Fruit fly (Drosophila melanogaster) whole organism, embryonic: Measurements from ENCODE around the gene Ilp5.
A peak's percentile ranks its signal among the peaks of the same experiment; 100 is the strongest.

Experiments
- Abd-B ChIP-seq: fragments of 200-800 bp; sonication (Bioruptor generic); optimal IDR thresholded peaks from 2 replicates; lab custom pipeline; 2018; ENCODE audit warnings: missing biosample characterization, mild to moderate bottlenecking, missing genetic modification characterization, moderate library complexity
- Antp ChIP-seq: fragments of 200-800 bp; sonication (Bioruptor generic); optimal IDR thresholded peaks from 3 replicates; lab custom pipeline; 2016; ENCODE audit warnings: missing biosample characterization, missing genetic modification characterization
- B-H2 ChIP-seq: fragments of 200-800 bp; sonication (Bioruptor generic); optimal IDR thresholded peaks from 2 replicates; lab custom pipeline; 2018; ENCODE audit warnings: missing biosample characterization, mild to moderate bottlenecking, missing genetic modification characterization
- CG10147 ChIP-seq: fragments of 200-800 bp; sonication (Bioruptor generic); optimal IDR thresholded peaks from 2 replicates; lab custom pipeline; 2019; ENCODE audit warnings: missing biosample characterization, mild to moderate bottlenecking, missing genetic modification characterization, moderate library complexity
- CG1024 ChIP-seq: fragments of 200-800 bp; sonication (Bioruptor generic); IDR thresholded peaks from 2 replicates; pipeline ENCODE4 v1.3.6; 2022; ENCODE audit warnings: missing biosample characterization, missing genetic modification characterization
- CG10979 ChIP-seq: fragments of 200-800 bp; sonication (Bioruptor generic); optimal IDR thresholded peaks from 2 replicates; lab custom pipeline; 2018; ENCODE audit warnings: missing biosample characterization, mild to moderate bottlenecking, missing genetic modification characterization, moderate library complexity
- CG11247 ChIP-seq: fragments of 200-800 bp; sonication (Bioruptor generic); IDR thresholded peaks from 2 replicates; pipeline ENCODE4 v1.3.6; 2022; ENCODE audit warnings: missing biosample characterization, missing genetic modification characterization
- CG11696 ChIP-seq: fragments of 200-800 bp; sonication (Bioruptor generic); IDR thresholded peaks from 2 replicates; pipeline ENCODE4 v1.3.6; 2022; ENCODE audit warnings: missing biosample characterization, missing genetic modification characterization
- CG15011 ChIP-seq: fragments of 200-800 bp; sonication (Bioruptor generic); optimal IDR thresholded peaks from 3 replicates; lab custom pipeline; 2018; ENCODE audit warnings: missing biosample characterization, mild to moderate bottlenecking, missing genetic modification characterization
- CG1832 ChIP-seq: fragments of 200-800 bp; sonication (Bioruptor generic); optimal IDR thresholded peaks from 2 replicates; lab custom pipeline; 2017; ENCODE audit warnings: missing biosample characterization, mild to moderate bottlenecking, missing genetic modification characterization, inconsistent platforms
- CG31388 ChIP-seq: fragments of 200-800 bp; sonication (Bioruptor generic); optimal IDR thresholded peaks from 2 replicates; lab custom pipeline; 2016; ENCODE audit warnings: missing biosample characterization, missing genetic modification characterization
- CG32772 ChIP-seq: fragments of 200-800 bp; sonication (Bioruptor generic); IDR thresholded peaks from 2 replicates; pipeline ENCODE4 v1.3.6; 2022; ENCODE audit warnings: missing biosample characterization, missing genetic modification characterization
- CG6272 ChIP-seq: fragments of 200-800 bp; sonication (Bioruptor generic); IDR thresholded peaks from 2 replicates; pipeline ENCODE4 v1.3.6; 2022; ENCODE audit warnings: missing biosample characterization, missing genetic modification characterization
- CG6683 ChIP-seq: fragments of 200-800 bp; sonication (Bioruptor generic); optimal IDR thresholded peaks from 2 replicates; lab custom pipeline; 2017; ENCODE audit warnings: missing biosample characterization, mild to moderate bottlenecking, missing genetic modification characterization, missing genetic modification reagents
- CG8089 ChIP-seq: fragments of 200-800 bp; sonication (Bioruptor generic); optimal IDR thresholded peaks from 3 replicates; lab custom pipeline; 2016; ENCODE audit warnings: missing biosample characterization, missing genetic modification characterization
- CG8388 ChIP-seq: fragments of 200-800 bp; sonication (Bioruptor generic); optimal IDR thresholded peaks from 2 replicates; lab custom pipeline; 2019; ENCODE audit warnings: missing biosample characterization, mild to moderate bottlenecking, missing genetic modification characterization, moderate library complexity
- CHES-1-like ChIP-seq: fragments of 200-800 bp; sonication (Bioruptor generic); optimal IDR thresholded peaks from 2 replicates; lab custom pipeline; 2016; ENCODE audit warnings: missing biosample characterization, missing genetic modification characterization
- Dek ChIP-seq: fragments of 200-800 bp; sonication (Bioruptor generic); optimal IDR thresholded peaks from 3 replicates; lab custom pipeline; 2019; ENCODE audit warnings: missing biosample characterization, mild to moderate bottlenecking, missing genetic modification characterization, moderate library complexity
- ERR ChIP-seq: fragments of 200-800 bp; sonication (Bioruptor generic); optimal IDR thresholded peaks from 2 replicates; lab custom pipeline; 2016; ENCODE audit warnings: missing biosample characterization, missing genetic modification characterization
- GATAe ChIP-seq: fragments of 200-800 bp; sonication (Bioruptor generic); conservative IDR thresholded peaks from 2 replicates; pipeline ENCODE4 v1.3.6; 2022; ENCODE audit warnings: missing biosample characterization, missing genetic modification characterization
- MESR4 ChIP-seq: fragments of 200-800 bp; sonication (Bioruptor generic); optimal IDR thresholded peaks from 2 replicates; lab custom pipeline; 2018; ENCODE audit warnings: missing biosample characterization, mild to moderate bottlenecking, missing genetic modification characterization, moderate library complexity
- MTF-1 ChIP-seq: fragments of 200-800 bp; sonication (Bioruptor generic); optimal IDR thresholded peaks from 2 replicates; lab custom pipeline; 2018; ENCODE audit warnings: missing biosample characterization, mild to moderate bottlenecking, missing genetic modification characterization, borderline replicate concordance
- Meics ChIP-seq: fragments of 200-800 bp; sonication (Bioruptor generic); optimal IDR thresholded peaks from 2 replicates; lab custom pipeline; 2017; ENCODE audit warnings: missing biosample characterization, mild to moderate bottlenecking, missing genetic modification characterization
- Poxn ChIP-seq: fragments of 200-800 bp; sonication (Bioruptor generic); IDR thresholded peaks from 2 replicates; pipeline ENCODE4 v1.3.6; 2022; ENCODE audit warnings: missing biosample characterization, missing genetic modification characterization
- Six4 ChIP-seq: fragments of 200-800 bp; sonication (Bioruptor generic); optimal IDR thresholded peaks from 2 replicates; lab custom pipeline; 2016; ENCODE audit warnings: missing biosample characterization, missing genetic modification characterization
- Spps ChIP-seq: fragments of 200-800 bp; sonication (Bioruptor generic); optimal IDR thresholded peaks from 2 replicates; lab custom pipeline; 2018; ENCODE audit warnings: missing biosample characterization, mild to moderate bottlenecking, missing genetic modification characterization
- Sry-β ChIP-seq: fragments of 200-800 bp; sonication (Bioruptor generic); optimal IDR thresholded peaks from 2 replicates; lab custom pipeline; 2018; ENCODE audit warnings: missing biosample characterization, mild to moderate bottlenecking, missing genetic modification characterization, moderate library complexity
- ac ChIP-seq: fragments of 200-800 bp; sonication (Bioruptor generic); optimal IDR thresholded peaks from 3 replicates; lab custom pipeline; 2017; ENCODE audit warnings: missing biosample characterization, mild to moderate bottlenecking, missing genetic modification characterization
- ara ChIP-seq: fragments of 200-800 bp; sonication (Bioruptor generic); IDR thresholded peaks from 2 replicates; pipeline ENCODE4 v1.3.6; 2022; ENCODE audit warnings: missing biosample characterization, missing genetic modification characterization
- ash1 ChIP-seq: fragments of 200-800 bp; sonication (Bioruptor generic); optimal IDR thresholded peaks from 2 replicates; lab custom pipeline; 2018; ENCODE audit warnings: missing biosample characterization, mild to moderate bottlenecking, missing genetic modification characterization
- az2 ChIP-seq: fragments of 200-800 bp; sonication (Bioruptor generic); optimal IDR thresholded peaks from 3 replicates; lab custom pipeline; 2016; ENCODE audit warnings: missing biosample characterization, missing genetic modification characterization
- cad ChIP-seq: fragments of >200 bp; optimal IDR thresholded peaks from 2 replicates; lab custom pipeline; 2017; ENCODE audit warnings: missing biosample characterization, missing genetic modification characterization
- chinmo ChIP-seq: fragments of 200-800 bp; sonication (Bioruptor generic); IDR thresholded peaks from 4 replicates; pipeline ENCODE4 v1.3.6; 2022; ENCODE audit warnings: missing biosample characterization, missing genetic modification characterization; ENCODE audit not compliant: partially characterized antibody
- chm ChIP-seq: fragments of 200-800 bp; sonication (Bioruptor generic); IDR thresholded peaks from 2 replicates; pipeline ENCODE4 v1.3.6; 2022; ENCODE audit warnings: missing biosample characterization, missing genetic modification characterization
- eve ChIP-seq, 2 experiments: fragments of >200 bp; optimal IDR thresholded peaks; 2 replicates each; lab custom pipeline; 2017; ENCODE audit warnings: missing biosample characterization in 2 of 2, missing genetic modification characterization in 2 of 2
- ewg ChIP-seq: fragments of 200-800 bp; sonication (Bioruptor generic); optimal IDR thresholded peaks from 3 replicates; lab custom pipeline; 2017; ENCODE audit warnings: mild to moderate bottlenecking, missing biosample characterization, missing genetic modification reagents, missing genetic modification characterization
- eyg ChIP-seq: fragments of 200-800 bp; sonication (Bioruptor generic); optimal IDR thresholded peaks from 3 replicates; lab custom pipeline; 2016; ENCODE audit warnings: missing biosample characterization, missing genetic modification characterization
- fd3F ChIP-seq: fragments of 200-800 bp; sonication (Bioruptor generic); optimal IDR thresholded peaks from 2 replicates; lab custom pipeline; 2018; ENCODE audit warnings: missing biosample characterization, mild to moderate bottlenecking, missing genetic modification characterization, moderate library complexity
- grn ChIP-seq: fragments of 200-800 bp; sonication (Bioruptor generic); optimal IDR thresholded peaks from 3 replicates; lab custom pipeline; 2017; ENCODE audit warnings: missing biosample characterization, missing genetic modification characterization
- hth ChIP-seq: fragments of >200 bp; optimal IDR thresholded peaks from 2 replicates; lab custom pipeline; 2017; ENCODE audit warnings: inconsistent platforms
- lab ChIP-seq: fragments of 200-800 bp; sonication (Bioruptor generic); optimal IDR thresholded peaks from 3 replicates; lab custom pipeline; 2017; ENCODE audit warnings: missing biosample characterization, missing genetic modification characterization, mild to moderate bottlenecking, moderate library complexity, missing genetic modification reagents
- lilli ChIP-seq: fragments of 200-800 bp; sonication (Bioruptor generic); optimal IDR thresholded peaks from 3 replicates; lab custom pipeline; 2016; ENCODE audit warnings: missing biosample characterization, missing genetic modification characterization
- nmo ChIP-seq: fragments of 200-800 bp; sonication (Bioruptor generic); optimal IDR thresholded peaks from 2 replicates; lab custom pipeline; 2018; ENCODE audit warnings: missing biosample characterization, mild to moderate bottlenecking, missing genetic modification characterization, moderate library complexity
- otp ChIP-seq: fragments of 200-800 bp; sonication (Bioruptor generic); IDR thresholded peaks from 3 replicates; pipeline ENCODE4, ENCODE4 v1.3.6; 2022; ENCODE audit warnings: missing biosample characterization, missing genetic modification characterization
- ttk ChIP-seq: fragments of 200-800 bp; sonication (Bioruptor generic); IDR thresholded peaks from 2 replicates; pipeline ENCODE4 v2.1.2; 2022; ENCODE audit warnings: missing biosample characterization, missing genetic modification characterization
- unpg ChIP-seq: fragments of 200-800 bp; sonication (Bioruptor generic); optimal IDR thresholded peaks from 3 replicates; lab custom pipeline; 2018; ENCODE audit warnings: missing biosample characterization, mild to moderate bottlenecking, missing genetic modification characterization, moderate library complexity
- vnd ChIP-seq: fragments of 200-800 bp; sonication (Bioruptor generic); IDR thresholded peaks from 3 replicates; pipeline ENCODE4 v1.3.6; 2022; ENCODE audit warnings: missing biosample characterization, missing genetic modification characterization; ENCODE audit not compliant: partially characterized antibody
- wor ChIP-seq: fragments of 200-800 bp; sonication (Bioruptor generic); IDR thresholded peaks from 2 replicates; pipeline ENCODE4 v1.3.6; 2022; ENCODE audit warnings: missing biosample characterization, missing genetic modification characterization
- yki ChIP-seq: fragments of >200 bp; optimal IDR thresholded peaks from 3 replicates; lab custom pipeline; 2018
- z ChIP-seq: fragments of 200-800 bp; sonication (Bioruptor generic); IDR thresholded peaks from 3 replicates; pipeline ENCODE4 v1.3.6; 2022; ENCODE audit warnings: missing biosample characterization, missing genetic modification characterization

The Ilp5 gene

DNA sequence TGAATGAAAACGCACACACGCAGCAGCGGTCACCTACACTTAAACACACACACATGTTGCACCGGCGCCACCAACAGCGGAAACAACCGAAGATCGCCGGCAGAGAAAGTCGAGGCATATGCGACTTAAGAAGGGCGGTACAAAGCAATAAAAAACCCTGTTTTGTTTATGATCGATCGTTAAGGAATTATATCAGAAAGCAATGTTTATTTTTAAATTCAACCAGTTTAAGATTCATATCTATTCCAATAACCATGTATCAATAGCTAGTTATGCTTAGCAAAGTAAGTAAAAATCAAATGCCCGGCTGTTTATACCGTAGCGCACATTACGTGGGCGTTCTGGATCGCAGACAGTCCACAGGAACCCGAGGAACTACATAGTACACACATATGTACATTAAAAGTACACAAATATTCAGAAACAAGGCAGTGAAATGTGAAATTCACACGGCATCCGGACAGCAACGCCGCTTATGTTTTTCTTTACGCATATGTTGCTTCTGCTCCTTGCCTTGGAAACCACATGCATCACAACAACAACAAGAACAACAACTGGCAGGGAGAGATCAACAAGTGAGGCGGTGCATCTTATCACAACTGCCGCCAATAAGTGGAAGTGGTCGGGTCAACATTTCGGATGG lies 32.2 kb upstream of the Ilp5 start (continued):
- TF ChIP-seq cad (GFP tag; lab: Kevin White, UChicago) = no peak
- peak; percentile 96 for TF ChIP-seq CG6272 (GFP tag; lab: Robert Waterston, UW)
- peak; percentile 92 for TF ChIP-seq Dek (tag; lab: Kevin White, UChicago)
- TF ChIP-seq ash1 (GFP tag; lab: Kevin White, UChicago) = peak; percentile 73
- peak; percentile 97 for TF ChIP-seq ttk (GFP tag; lab: Robert Waterston, UW)
- TF ChIP-seq fd3F (GFP tag; lab: Kevin White, UChicago) = peak; percentile 76
- peak; percentile 54 for TF ChIP-seq B-H2 (GFP tag; lab: Kevin White, UChicago)
- peak; percentile 77 for TF ChIP-seq grn
- peak; percentile 94 for TF ChIP-seq CG31388 (GFP tag; lab: Kevin White, UChicago)
- peak; percentile 98 for TF ChIP-seq Antp (GFP tag; lab: Kevin White, UChicago)
- TF ChIP-seq lilli (GFP tag; lab: Kevin White, UChicago) = peak; percentile 96
- TF ChIP-seq Six4 (GFP tag; lab: Kevin White, UChicago) = peak; percentile 97
- TF ChIP-seq CG32772 (GFP tag; lab: Robert Waterston, UW) = peak; percentile 97
- TF ChIP-seq MTF-1 = peak; percentile 96
- peak; percentile 95 for TF ChIP-seq Abd-B (GFP tag; lab: Kevin White, UChicago)
- TF ChIP-seq eyg (GFP tag; lab: Kevin White, UChicago) = peak; percentile 93
- peak; percentile 87 for TF ChIP-seq CG6683
- peak; percentile 97 for TF ChIP-seq ERR (GFP tag; lab: Kevin White, UChicago)
- TF ChIP-seq wor (GFP tag; lab: Robert Waterston, UW) = peak; percentile 97
- peak; percentile 94 for TF ChIP-seq CG15011 (GFP tag; lab: Kevin White, UChicago)
- TF ChIP-seq ewg (GFP tag; lab: Kevin White, UChicago) = peak; percentile 93
- peak; percentile 95 for TF ChIP-seq ac (GFP tag; lab: Kevin White, UChicago)
- TF ChIP-seq CG8388 (GFP tag; lab: Kevin White, UChicago) = peak; percentile 97
- TF ChIP-seq eve (GFP tag; optimal IDR thresholded peaks at IDR 0.05; lab: Kevin White, UChicago) = peak; percentile 97 to 98
- TF ChIP-seq MESR4 (GFP tag; lab: Kevin White, UChicago) = peak; percentile 57
- TF ChIP-seq Poxn = peak; percentile 47; the same call in 1 of the 2 replicates
- TF ChIP-seq hth (lab: Kevin White, UChicago) = no peak
- TF ChIP-seq CG8089 (GFP tag; lab: Kevin White, UChicago) = peak; percentile 97
- TF ChIP-seq CG10979 = peak; percentile 100
- peak; percentile 81; the same call in 2 of the 3 replicates for TF ChIP-seq z (GFP tag; lab: Robert Waterston, UW)
- TF ChIP-seq az2 (GFP tag; lab: Kevin White, UChicago) = peak; percentile 98
- peak; percentile 93 for TF ChIP-seq CG1024 (GFP tag; lab: Robert Waterston, UW)
- TF ChIP-seq CG10147 (GFP tag; lab: Kevin White, UChicago) = peak; percentile 94
- peak; percentile 95 for TF ChIP-seq CG11247 (GFP tag; lab: Robert Waterston, UW)
- peak; percentile 92 for TF ChIP-seq Meics (GFP tag; lab: Kevin White, UChicago)
- peak; percentile 97 for TF ChIP-seq CHES-1-like (GFP tag; lab: Kevin White, UChicago)
- TF ChIP-seq CG11696 (GFP tag; lab: Robert Waterston, UW) = peak; percentile 90
- TF ChIP-seq otp (GFP tag; lab: Robert Waterston, UW) = peak; percentile 98
- peak; percentile 97 for TF ChIP-seq unpg (GFP tag; lab: Kevin White, UChicago)
- no peak for TF ChIP-seq vnd (GFP tag; lab: Robert Waterston, UW)
- peak; percentile 99 for TF ChIP-seq ara (GFP tag; lab: Robert Waterston, UW)
- peak; percentile 97 for TF ChIP-seq lab (GFP tag; lab: Kevin White, UChicago)
- 0 out of 4 replicates have a peak, but pooled peaks have one; percentile 48 for TF ChIP-seq chinmo (GFP tag; lab: Robert Waterston, UW)
- TF ChIP-seq yki (lab: Kevin White, UChicago) = peak; percentile 58
- TF ChIP-seq nmo = peak; percentile 98
- TF ChIP-seq CG1832 (GFP tag; lab: Kevin White, UChicago) = no peak
- peak; percentile 78 for TF ChIP-seq GATAe (GFP tag; lab: Robert Waterston, UW)
- peak; percentile 52 for TF ChIP-seq Sry-β
- peak; percentile 99 for TF ChIP-seq chm
- peak; percentile 98 for TF ChIP-seq Spps (tag; lab: Kevin White, UChicago)
